Fruit fly (Drosophila melanogaster) whole organism, wandering third instar larva: ENCODE measurements around the gene Polr3G.

Source experiments
- CG32264 ChIP-seq: fragments of 200-800 bp; sonication (Bioruptor generic); optimal IDR thresholded peaks from 2 replicates; lab custom pipeline; 2016; ENCODE audit warnings: missing biosample characterization, missing genetic modification characterization
- CG9705 ChIP-seq: fragments of 200-800 bp; sonication (Bioruptor generic); optimal IDR thresholded peaks from 2 replicates; lab custom pipeline; 2018; ENCODE audit warnings: missing biosample characterization, mild to moderate bottlenecking, missing genetic modification characterization
- Hnf4 ChIP-seq: fragments of 200-800 bp; sonication (Bioruptor generic); optimal IDR thresholded peaks from 2 replicates; lab custom pipeline; 2016; ENCODE audit warnings: missing biosample characterization, mild to moderate bottlenecking, missing genetic modification characterization
- Jra ChIP-seq: sonication (Bioruptor generic); optimal IDR thresholded peaks from 2 replicates; lab custom pipeline; 2016; ENCODE audit warnings: missing biosample characterization, missing genetic modification characterization
- Mio ChIP-seq: sonication (Bioruptor generic); optimal IDR thresholded peaks from 2 replicates; lab custom pipeline; 2016; ENCODE audit warnings: missing biosample characterization, missing genetic modification characterization
- Myc ChIP-seq: fragments of >200 bp; optimal IDR thresholded peaks from 2 replicates; lab custom pipeline; 2017
- br ChIP-seq: fragments of 200-800 bp; sonication (Bioruptor generic); optimal IDR thresholded peaks from 2 replicates; lab custom pipeline; 2016; ENCODE audit warnings: missing biosample characterization, missing genetic modification characterization
- fru ChIP-seq: fragments of 200-800 bp; sonication (Bioruptor generic); optimal IDR thresholded peaks from 3 replicates; lab custom pipeline; 2016; ENCODE audit warnings: missing biosample characterization, mild to moderate bottlenecking, missing genetic modification characterization
- lola ChIP-seq: fragments of >200 bp; optimal IDR thresholded peaks from 2 replicates; lab custom pipeline; 2017; ENCODE audit warnings: missing biosample characterization, missing genetic modification characterization
- pan ChIP-seq: fragments of >200 bp; optimal IDR thresholded peaks from 2 replicates; lab custom pipeline; 2017
- psq ChIP-seq: fragments of 200-800 bp; sonication (Bioruptor generic); optimal IDR thresholded peaks from 3 replicates; lab custom pipeline; 2017; ENCODE audit warnings: missing biosample characterization, mild to moderate bottlenecking, missing genetic modification characterization, moderate library complexity

dm6 chr3L:17465804-17466203 is 38.9 kb upstream of the Polr3G start, which contains the start of gene QIL1:
- TF ChIP-seq br (GFP tag; lab: Kevin White, UChicago) = no peak
- no peak for TF ChIP-seq lola
- TF ChIP-seq Hnf4 = no peak
- TF ChIP-seq CG32264 = no peak
- no peak for TF ChIP-seq Mio
- TF ChIP-seq psq (GFP tag; lab: Kevin White, UChicago) = no peak
- TF ChIP-seq pan = no peak
- no peak for TF ChIP-seq CG9705
- no peak for TF ChIP-seq fru (GFP tag; lab: Kevin White, UChicago)
- TF ChIP-seq Myc (lab: Kevin White, UChicago) = no peak
- TF ChIP-seq Jra = no peak
